Worm (Caenorhabditis elegans): ENCODE results near the gene pals-22.

The pals-22 gene

ce11 chrIII:159149-159548 is 26.9 kb downstream of the pals-22 start:
- TF ChIP-seq elt-3 (tag; optimal IDR thresholded peaks at IDR 0.05) (no peak), pha-4 (tag; optimal IDR thresholded peaks at IDR 0.05) (no peak), nhr-28 (tag; optimal IDR thresholded peaks at IDR 0.05) (no peak), nhr-76 (tag; optimal IDR thresholded peaks at IDR 0.05) (no peak), lin-13 (tag; optimal IDR thresholded peaks at IDR 0.05) (no peak), snpc-4 (tag; optimal IDR thresholded peaks at IDR 0.05) (no peak), cnd-1 (tag; optimal IDR thresholded peaks at IDR 0.05) (no peak), nhr-237 (tag; optimal IDR thresholded peaks at IDR 0.05) (no peak), bed-3 (GFP tag; optimal IDR thresholded peaks at IDR 0.05) (no peak), blmp-1 (tag; optimal IDR thresholded peaks at IDR 0.05) (no peak)

ce11 chrIII:159665-160064 is 27.4 kb downstream of the pals-22 start:
- no peak for TF ChIP-seq hlh-1 (tag; optimal IDR thresholded peaks at IDR 0.05)
- TF ChIP-seq ham-2 (GFP tag; optimal IDR thresholded peaks at IDR 0.05) = peak; percentile 4
- no peak for TF ChIP-seq lsy-2 (tag; optimal IDR thresholded peaks at IDR 0.05)
- no peak for TF ChIP-seq drap-1 (GFP tag; optimal IDR thresholded peaks at IDR 0.05)

ce11 chrIII:164775-165174 is 32.6 kb downstream of the pals-22 start, which contains the start of gene F40G9.8:
F40G9.8 (minus strand) TSS chrIII:164875.
- TF ChIP-seq M03D4.4 (tag; optimal IDR thresholded peaks at IDR 0.05) = no peak
- TF ChIP-seq unc-39 (tag; optimal IDR thresholded peaks at IDR 0.05) = no peak
- no peak for TF ChIP-seq ceh-83 (GFP tag; optimal IDR thresholded peaks at IDR 0.05)
- TF ChIP-seq pha-4 (tag; optimal IDR thresholded peaks at IDR 0.05) = no peak
- TF ChIP-seq nhr-12 (tag; optimal IDR thresholded peaks at IDR 0.05) = no peak

ce11 chrIII:165390-165789 is 33.2 kb downstream of the pals-22 start, which contains the start of gene F40G9.7:
F40G9.7 (plus strand) TSS chrIII:165690.
- TF ChIP-seq drap-1 (GFP tag; optimal IDR thresholded peaks at IDR 0.05) (no peak), elt-3 (tag; optimal IDR thresholded peaks at IDR 0.05) (no peak), hlh-1 (tag; optimal IDR thresholded peaks at IDR 0.05) (no peak), mab-5 (tag; optimal IDR thresholded peaks at IDR 0.05) (no peak), ceh-39 (tag; optimal IDR thresholded peaks at IDR 0.05) (no peak), nhr-76 (tag; optimal IDR thresholded peaks at IDR 0.05) (no peak), zip-8 (tag; optimal IDR thresholded peaks at IDR 0.05) (no peak), lin-13 (tag; optimal IDR thresholded peaks at IDR 0.05) (no peak), blmp-1 (tag; optimal IDR thresholded peaks at IDR 0.05) (no peak), bed-3 (GFP tag; optimal IDR thresholded peaks at IDR 0.05) (no peak), mls-2 (tag; optimal IDR thresholded peaks at IDR 0.05) (no peak), sptf-1 (tag; optimal IDR thresholded peaks at IDR 0.05) (no peak), M03D4.4 (tag; optimal IDR thresholded peaks at IDR 0.05) (no peak), unc-39 (tag; optimal IDR thresholded peaks at IDR 0.05) (no peak), nhr-12 (tag; optimal IDR thresholded peaks at IDR 0.05) (no peak), tbx-8 (GFP tag; optimal IDR thresholded peaks at IDR 0.05) (no peak)

ce11 chrIII:169478-169877 is 37.3 kb downstream of the pals-22 start, which contains the start of gene F40G9.18:
F40G9.18 (minus strand) TSS chrIII:169578.
- TF ChIP-seq bed-3 (GFP tag; optimal IDR thresholded peaks at IDR 0.05) = no peak
- TF ChIP-seq zip-8 (tag; optimal IDR thresholded peaks at IDR 0.05) = no peak
- TF ChIP-seq nhr-28 (tag; optimal IDR thresholded peaks at IDR 0.05) = no peak
- TF ChIP-seq mls-2 (tag; optimal IDR thresholded peaks at IDR 0.05) = no peak
- no peak for TF ChIP-seq sem-2 (GFP tag; optimal IDR thresholded peaks at IDR 0.05)
- no peak for TF ChIP-seq nhr-2 (tag; optimal IDR thresholded peaks at IDR 0.05)
- no peak for TF ChIP-seq nhr-76 (tag; optimal IDR thresholded peaks at IDR 0.05)
- no peak for TF ChIP-seq hlh-1 (tag; optimal IDR thresholded peaks at IDR 0.05)
- no peak for TF ChIP-seq unc-120 (tag; optimal IDR thresholded peaks at IDR 0.05; ENCODE audit: poor library complexity, severe bottlenecking)
- TF ChIP-seq elt-3 (tag; optimal IDR thresholded peaks at IDR 0.05) = no peak

ce11 chrIII:171617-172016 is 39.4 kb downstream of the pals-22 start, which contains the start of the genes F40G9.9 and F40G9.12:
F40G9.9 (minus strand) TSS chrIII:171717.
F40G9.12 (plus strand) TSS chrIII:171847.
- TF ChIP-seq elt-1 (tag; optimal IDR thresholded peaks at IDR 0.05; ENCODE audit: borderline replicate concordance, insufficient read depth) (no peak), blmp-1 (tag; optimal IDR thresholded peaks at IDR 0.05) (no peak), ham-2 (GFP tag; optimal IDR thresholded peaks at IDR 0.05) (no peak), sem-2 (GFP tag; optimal IDR thresholded peaks at IDR 0.05) (no peak), mls-2 (tag; optimal IDR thresholded peaks at IDR 0.05) (no peak), nhr-28 (tag; optimal IDR thresholded peaks at IDR 0.05) (no peak), pha-4 (tag; optimal IDR thresholded peaks at IDR 0.05) (no peak), unc-62 (GFP tag; optimal IDR thresholded peaks at IDR 0.05) (no peak), flh-1 (GFP tag; optimal IDR thresholded peaks at IDR 0.05) (no peak)
